Worm (Caenorhabditis elegans): Measurements from ENCODE around the gene sap-140.

sap-140 gene

ce11 chrIII:7535347-7535746 is 35.8 kb downstream of the sap-140 start:
- TF ChIP-seq pax-3 (tag; optimal IDR thresholded peaks at IDR 0.05) (no peak), tlp-1 (tag; optimal IDR thresholded peaks at IDR 0.05) (no peak), rnt-1 (tag; optimal IDR thresholded peaks at IDR 0.05) (peak; percentile 11)

ce11 chrIII:7536559-7536958 is 37.0 kb downstream of the sap-140 start, which contains the start of gene lin-39:
lin-39 (minus strand) TSS chrIII:7536632.
- no peak for TF ChIP-seq Y116A8C.19 (tag; optimal IDR thresholded peaks at IDR 0.05; ENCODE audit: borderline replicate concordance)
- peak; percentile 68 for TF ChIP-seq lin-14 (GFP tag; optimal IDR thresholded peaks at IDR 0.05)
- peak; percentile 11 for TF ChIP-seq nhr-71 (tag; optimal IDR thresholded peaks at IDR 0.05)
- TF ChIP-seq lsy-2 (tag; optimal IDR thresholded peaks at IDR 0.05) = peak in 1 of 2 experiments; percentile 47
- TF ChIP-seq mab-9 (GFP tag; IDR thresholded peaks at IDR 0.05) = peak; percentile 43; the same call in 1 of the 2 replicates
- no peak for TF ChIP-seq sox-4 (tag; optimal IDR thresholded peaks at IDR 0.05)
- no peak for TF ChIP-seq zip-4 (GFP tag; optimal IDR thresholded peaks at IDR 0.05)
- TF ChIP-seq xbp-1 (tag; optimal IDR thresholded peaks at IDR 0.05) = no peak
- no peak for TF ChIP-seq unc-30 (tag; optimal IDR thresholded peaks at IDR 0.05)
- TF ChIP-seq sup-37 (GFP tag; optimal IDR thresholded peaks at IDR 0.05) = no peak
- TF ChIP-seq pqm-1 (tag; optimal IDR thresholded peaks at IDR 0.05) = no peak
- TF ChIP-seq skn-1 (tag; optimal IDR thresholded peaks at IDR 0.05) = no peak
- no peak for TF ChIP-seq hlh-4 (tag; optimal IDR thresholded peaks at IDR 0.05)
- peak; percentile 38 for TF ChIP-seq rnt-1 (tag; optimal IDR thresholded peaks at IDR 0.05)

- TF ChIP-seq ces-1 (GFP tag; optimal IDR thresholded peaks at IDR 0.05) = no peak
- TF ChIP-seq sptf-1 (tag; optimal IDR thresholded peaks at IDR 0.05) = no peak
- no peak for TF ChIP-seq grh-1 (GFP tag; IDR thresholded peaks at IDR 0.05)
- no peak for TF ChIP-seq ceh-8 (GFP tag; optimal IDR thresholded peaks at IDR 0.05)
- TF ChIP-seq efl-1 (optimal IDR thresholded peaks at IDR 0.05) = no peak
- TF ChIP-seq efl-1 (GFP tag; optimal IDR thresholded peaks at IDR 0.05 in 1 of 2) = no peak
- TF ChIP-seq F16B12.6 (tag; optimal IDR thresholded peaks at IDR 0.05) = no peak
- no peak for TF ChIP-seq nhr-20 (tag; optimal IDR thresholded peaks at IDR 0.05)
- no peak for TF ChIP-seq aly-2 (tag; optimal IDR thresholded peaks at IDR 0.05)
- TF ChIP-seq ceh-90 (tag; optimal IDR thresholded peaks at IDR 0.05) = no peak
- no peak for TF ChIP-seq nhr-76 (tag; optimal IDR thresholded peaks at IDR 0.05)
- TF ChIP-seq mef-2 (tag; optimal IDR thresholded peaks at IDR 0.05) = no peak
- TF ChIP-seq mep-1 (tag; optimal IDR thresholded peaks at IDR 0.05) = no peak
Measured at ce11 chrIII:7542037-7542436, 42.5 kb downstream of the sap-140 start.

ce11 chrIII:7544211-7544610 is 44.7 kb downstream of the sap-140 start:
- TF ChIP-seq dsc-1 (tag; optimal IDR thresholded peaks at IDR 0.05) (peak; percentile 16), C34B4.2 (tag; optimal IDR thresholded peaks at IDR 0.05) (no peak), alr-1 (tag; optimal IDR thresholded peaks at IDR 0.05; ENCODE audit: borderline replicate concordance) (no peak), lin-39 (tag; optimal IDR thresholded peaks at IDR 0.05) (no peak), Y116A8C.19 (tag; optimal IDR thresholded peaks at IDR 0.05; ENCODE audit: borderline replicate concordance) (no peak), pqm-1 (tag; optimal IDR thresholded peaks at IDR 0.05) (no peak), mdl-1 (tag; optimal IDR thresholded peaks at IDR 0.05) (no peak), ceh-90 (tag; optimal IDR thresholded peaks at IDR 0.05) (no peak), snpc-4 (tag; optimal IDR thresholded peaks at IDR 0.05) (no peak), sup-37 (GFP tag; optimal IDR thresholded peaks at IDR 0.05) (no peak), unc-86 (tag; optimal IDR thresholded peaks at IDR 0.05) (no peak), fos-1 (tag; optimal IDR thresholded peaks at IDR 0.05) (no peak), mep-1 (tag; optimal IDR thresholded peaks at IDR 0.05) (peak; percentile 35), pag-3 (tag; optimal IDR thresholded peaks at IDR 0.05; ENCODE audit: borderline replicate concordance, insufficient read depth) (peak; percentile 83), skn-1 (tag; optimal IDR thresholded peaks at IDR 0.05) (no peak), ets-5 (GFP tag; IDR thresholded peaks at IDR 0.05) (no peak), nhr-90 (tag; optimal IDR thresholded peaks at IDR 0.05; ENCODE audit: poor library complexity) (no peak), C04F5.9 (tag; optimal IDR thresholded peaks at IDR 0.05) (no peak), ztf-4 (tag; optimal IDR thresholded peaks at IDR 0.05) (no peak), nhr-19 (GFP tag; conservative IDR thresholded peaks at IDR 0.05) (no peak), pax-3 (tag; optimal IDR thresholded peaks at IDR 0.05) (no peak), C16A3.4 (tag; optimal IDR thresholded peaks at IDR 0.05) (peak; percentile 27), lin-35 (GFP tag; optimal IDR thresholded peaks at IDR 0.05) (no peak), irx-1 (tag; optimal IDR thresholded peaks at IDR 0.05) (no peak), efl-3 (GFP tag; optimal IDR thresholded peaks at IDR 0.05) (no peak), xbp-1 (tag; optimal IDR thresholded peaks at IDR 0.05) (no peak), nhr-84 (tag; optimal IDR thresholded peaks at IDR 0.05) (no peak), fkh-4 (tag; optimal IDR thresholded peaks at IDR 0.05; ENCODE audit: borderline replicate concordance) (no peak)

All from whole organism, L1 larva.